Worm (Caenorhabditis elegans) whole organism, midembryonic: ENCODE results near the gene lips-5.

Experiments
- klf-2 ChIP-seq: fragments of 200-800 bp; sonication (Bioruptor generic); conservative IDR thresholded peaks from 2 replicates; pipeline ENCODE4 v1.3.6; 2022; ENCODE audit warnings: missing genetic modification reagents, missing genetic modification characterization, missing compliant biosample characterization
- tab-1 ChIP-seq: fragments of 200-800 bp; sonication (Bioruptor generic); IDR thresholded peaks from 2 replicates; pipeline ENCODE4 v1.3.6; 2022; ENCODE audit warnings: missing genetic modification characterization, missing compliant biosample characterization

DNA sequence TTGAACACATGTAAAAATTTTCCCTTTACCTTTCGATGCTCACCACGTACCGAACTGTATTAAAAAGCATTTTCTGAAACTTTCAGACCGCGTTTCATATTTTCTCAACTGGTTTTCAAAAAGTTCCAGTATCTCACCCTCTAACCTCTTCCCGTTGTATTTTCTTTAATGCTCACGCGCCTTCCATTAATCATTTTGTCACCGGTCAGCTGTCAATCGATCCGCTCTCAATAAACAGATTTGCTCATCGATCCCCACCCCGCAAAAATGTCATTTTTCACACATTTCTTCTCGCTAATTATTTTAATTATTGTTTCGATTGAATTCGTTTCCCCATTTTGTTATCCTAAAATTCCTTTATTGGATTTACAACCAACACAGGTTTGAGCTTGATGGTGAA, 5.5 kb upstream of the lips-5 start, which contains the start of gene lpr-2:
- TF ChIP-seq klf-2 (GFP tag; lab: Robert Waterston, UW) (no peak), tab-1 (GFP tag; lab: Robert Waterston, UW) (no peak)
